Worm (Caenorhabditis elegans) whole organism, L1 larva: ENCODE measurements around the gene chil-7.

Experiments used
- C16A3.4 ChIP-seq: fragments of 150-350 bp; optimal IDR thresholded peaks from 2 replicates; lab custom pipeline; 2014; ENCODE audit warnings: missing biosample characterization, missing genetic modification characterization
- aha-1 ChIP-seq: fragments of 150-350 bp; optimal IDR thresholded peaks from 2 replicates; lab custom pipeline; 2014; ENCODE audit warnings: missing biosample characterization, missing genetic modification characterization
- aly-2 ChIP-seq: fragments of 150-350 bp; optimal IDR thresholded peaks from 2 replicates; lab custom pipeline; 2014; ENCODE audit warnings: missing biosample characterization, missing genetic modification characterization
- ceh-90 ChIP-seq: sonication (generic microtip); optimal IDR thresholded peaks from 2 replicates; lab custom pipeline; 2016; ENCODE audit warnings: missing genetic modification characterization, missing compliant biosample characterization
- dsc-1 ChIP-seq: sonication (generic microtip); optimal IDR thresholded peaks from 2 replicates; lab custom pipeline; 2016; ENCODE audit warnings: mild to moderate bottlenecking, missing genetic modification characterization, missing compliant biosample characterization
- efl-3 ChIP-seq: fragments of 200-800 bp; sonication (Bioruptor generic); optimal IDR thresholded peaks from 2 replicates; lab custom pipeline; 2018; ENCODE audit warnings: mild to moderate bottlenecking, missing genetic modification characterization, missing compliant biosample characterization
- egl-27 ChIP-seq, 2 experiments: fragments of 150-350 bp in 1 of 2; sonication (generic microtip); optimal IDR thresholded peaks; 3 replicates each; lab custom pipeline; 2017 to 2018; ENCODE audit warnings: missing biosample characterization in 2 of 2, missing genetic modification characterization in 2 of 2, missing genetic modification reagents in 2 of 2
- elt-2 ChIP-seq: sonication (generic microtip); optimal IDR thresholded peaks from 2 replicates; lab custom pipeline; 2016; ENCODE audit warnings: missing genetic modification characterization, mild to moderate bottlenecking, inconsistent platforms, missing compliant biosample characterization, missing genetic modification reagents
- elt-3 ChIP-seq, 6 experiments: fragments of 150-350 bp in 1 of 6; sonication (generic microtip); optimal IDR thresholded peaks; 2 replicates each; lab custom pipeline; 2017 to 2018; ENCODE audit warnings: missing biosample characterization in 6 of 6, missing genetic modification characterization in 6 of 6, inconsistent platforms in 1 of 6
- ets-5 ChIP-seq: fragments of 200-800 bp; sonication (Bioruptor generic); IDR thresholded peaks from 2 replicates; pipeline ENCODE4 v1.3.6; 2022; ENCODE audit warnings: missing genetic modification characterization, missing compliant biosample characterization
- fkh-10 ChIP-seq: sonication (generic microtip); optimal IDR thresholded peaks from 2 replicates; lab custom pipeline; 2017; ENCODE audit warnings: missing biosample characterization, missing genetic modification reagents, missing genetic modification characterization
- grh-1 ChIP-seq: fragments of 200-800 bp; sonication (Bioruptor generic); IDR thresholded peaks from 2 replicates; pipeline ENCODE4 v1.3.6; 2022; ENCODE audit warnings: missing genetic modification reagents, missing genetic modification characterization, missing compliant biosample characterization
- hlh-17 ChIP-seq: fragments of 200-800 bp; sonication (Bioruptor generic); optimal IDR thresholded peaks from 2 replicates; lab custom pipeline; 2018; ENCODE audit warnings: missing genetic modification characterization, mild to moderate bottlenecking, missing compliant biosample characterization, moderate library complexity, borderline replicate concordance
- jun-1 ChIP-seq: fragments of 150-350 bp; optimal IDR thresholded peaks from 2 replicates; lab custom pipeline; 2014; ENCODE audit warnings: missing biosample characterization, missing genetic modification reagents, missing genetic modification characterization
- lin-14 ChIP-seq: fragments of 200-800 bp; sonication (Bioruptor generic); optimal IDR thresholded peaks from 2 replicates; lab custom pipeline; 2018; ENCODE audit warnings: mild to moderate bottlenecking, missing genetic modification characterization, moderate library complexity, missing compliant biosample characterization
- lir-3 ChIP-seq: sonication (generic microtip); optimal IDR thresholded peaks from 2 replicates; lab custom pipeline; 2016; ENCODE audit warnings: mild to moderate bottlenecking, missing genetic modification characterization, moderate library complexity, missing compliant biosample characterization; ENCODE audit not compliant: poor library complexity
- lsy-2 ChIP-seq, 2 experiments: fragments of 150-350 bp; optimal IDR thresholded peaks; 2 replicates each; lab custom pipeline; 2014; ENCODE audit warnings: missing biosample characterization in 2 of 2, missing genetic modification characterization in 2 of 2
- mef-2 ChIP-seq: fragments of 150-350 bp; optimal IDR thresholded peaks from 2 replicates; lab custom pipeline; 2014; ENCODE audit warnings: missing biosample characterization, missing genetic modification characterization
- mep-1 ChIP-seq: fragments of 150-350 bp; optimal IDR thresholded peaks from 2 replicates; lab custom pipeline; 2014; ENCODE audit warnings: missing biosample characterization, missing genetic modification characterization
- nhr-12 ChIP-seq: sonication (generic microtip); optimal IDR thresholded peaks from 2 replicates; lab custom pipeline; 2017; ENCODE audit warnings: missing biosample characterization, missing genetic modification characterization
- nhr-19 ChIP-seq: fragments of 200-800 bp; sonication (Bioruptor generic); conservative IDR thresholded peaks from 2 replicates; pipeline ENCODE4 v1.3.6; 2022; ENCODE audit warnings: missing genetic modification characterization, missing compliant biosample characterization
- nhr-237 ChIP-seq: fragments of 150-350 bp; optimal IDR thresholded peaks from 2 replicates; lab custom pipeline; 2014; ENCODE audit warnings: missing biosample characterization, missing genetic modification characterization
- nhr-28 ChIP-seq: fragments of 150-350 bp; optimal IDR thresholded peaks from 2 replicates; lab custom pipeline; 2014; ENCODE audit warnings: missing biosample characterization, missing genetic modification characterization
- nhr-47 ChIP-seq: sonication (generic microtip); optimal IDR thresholded peaks from 2 replicates; lab custom pipeline; 2016; ENCODE audit warnings: mild to moderate bottlenecking, missing genetic modification characterization, moderate library complexity, missing compliant biosample characterization
- nhr-76 ChIP-seq: sonication (generic microtip); optimal IDR thresholded peaks from 2 replicates; lab custom pipeline; 2017; ENCODE audit warnings: missing biosample characterization, missing genetic modification characterization
- nhr-77 ChIP-seq: fragments of 150-350 bp; optimal IDR thresholded peaks from 2 replicates; lab custom pipeline; 2014; ENCODE audit warnings: missing biosample characterization, missing genetic modification characterization
- nhr-84 ChIP-seq: sonication (generic microtip); optimal IDR thresholded peaks from 2 replicates; lab custom pipeline; 2017; ENCODE audit warnings: missing biosample characterization, missing genetic modification characterization
- nhr-85 ChIP-seq: sonication (generic microtip); peaks from one replicate; lab custom pipeline; 2016; ENCODE audit warnings: missing genetic modification characterization, inconsistent platforms, missing compliant biosample characterization
- pax-3 ChIP-seq: fragments of 200-800 bp; sonication (Bioruptor generic); optimal IDR thresholded peaks from 2 replicates; lab custom pipeline; 2018; ENCODE audit warnings: mild to moderate bottlenecking, missing genetic modification characterization, moderate library complexity, missing compliant biosample characterization
- pqm-1 ChIP-seq: sonication (generic microtip); optimal IDR thresholded peaks from 3 replicates; lab custom pipeline; 2017; ENCODE audit warnings: missing biosample characterization, missing genetic modification characterization
- sox-4 ChIP-seq: sonication (generic microtip); optimal IDR thresholded peaks from 2 replicates; lab custom pipeline; 2016; ENCODE audit warnings: missing genetic modification characterization, missing compliant biosample characterization
- sptf-1 ChIP-seq: fragments of 150-350 bp; optimal IDR thresholded peaks from 2 replicates; lab custom pipeline; 2014; ENCODE audit warnings: missing biosample characterization, missing genetic modification characterization
- tbx-2 ChIP-seq: sonication (generic microtip); optimal IDR thresholded peaks from 2 replicates; lab custom pipeline; 2016; ENCODE audit warnings: missing genetic modification characterization, missing compliant biosample characterization
- unc-130 ChIP-seq: fragments of 150-350 bp; optimal IDR thresholded peaks from 2 replicates; lab custom pipeline; 2017; ENCODE audit warnings: missing biosample characterization, missing genetic modification characterization, inconsistent platforms
- unc-62 ChIP-seq: fragments of 150-350 bp; optimal IDR thresholded peaks from 2 replicates; lab custom pipeline; 2014; ENCODE audit warnings: missing biosample characterization, missing genetic modification reagents, missing genetic modification characterization
- unc-86 ChIP-seq: sonication (generic microtip); optimal IDR thresholded peaks from 2 replicates; lab custom pipeline; 2016; ENCODE audit warnings: missing genetic modification characterization, missing compliant biosample characterization
- unc-98 ChIP-seq: fragments of 200-800 bp; sonication (Bioruptor generic); IDR thresholded peaks from 2 replicates; pipeline ENCODE4 v1.3.6; 2022; ENCODE audit warnings: missing genetic modification characterization, missing compliant biosample characterization
- vab-15 ChIP-seq: sonication (generic microtip); optimal IDR thresholded peaks from 2 replicates; lab custom pipeline; 2017; ENCODE audit warnings: missing genotype, mild to moderate bottlenecking, missing genetic modification characterization, missing compliant biosample characterization
- zag-1 ChIP-seq: fragments of 150-350 bp; optimal IDR thresholded peaks from 2 replicates; lab custom pipeline; 2014; ENCODE audit warnings: missing biosample characterization, missing genetic modification characterization
- zip-4 ChIP-seq: fragments of 200-800 bp; sonication (Bioruptor generic); optimal IDR thresholded peaks from 2 replicates; lab custom pipeline; 2018; ENCODE audit warnings: mild to moderate bottlenecking, missing genetic modification characterization, moderate library complexity, missing compliant biosample characterization
- ztf-11 ChIP-seq, 2 experiments: sonication (generic microtip); optimal IDR thresholded peaks; 2 replicates each; lab custom pipeline; 2016 to 2017; ENCODE audit warnings: missing genetic modification characterization in 2 of 2, missing biosample characterization in 1 of 2, missing compliant biosample characterization in 1 of 2
- ztf-4 ChIP-seq: fragments of 150-350 bp; optimal IDR thresholded peaks from 2 replicates; lab custom pipeline; 2014; ENCODE audit warnings: missing biosample characterization, missing genetic modification characterization

Gene chil-7

ce11 chrII:9857791-9858190 lies 13.2 kb downstream of the chil-7 start, which contains the start of gene chil-6:
Gene chil-6, minus strand, starts transcription at chrII:9857891.
- TF ChIP-seq lsy-2 (tag; optimal IDR thresholded peaks at IDR 0.05; lab: Kevin White, UChicago) (no peak), fkh-10 (no peak), aly-2 (tag; lab: Kevin White, UChicago) (no peak), ets-5 (GFP tag; lab: Robert Waterston, UW) (no peak), nhr-237 (tag; lab: Kevin White, UChicago) (no peak), zag-1 (tag; lab: Kevin White, UChicago) (no peak), pqm-1 (no peak), nhr-47 (no peak), sptf-1 (tag; lab: Kevin White, UChicago) (no peak), mep-1 (tag; lab: Kevin White, UChicago) (no peak), nhr-85 (tag; lab: Kevin White, UChicago) (no peak), tbx-2 (no peak), unc-62 (GFP tag; lab: Kevin White, UChicago) (no peak), vab-15 (tag; lab: Kevin White, UChicago) (no peak), jun-1 (tag; lab: Kevin White, UChicago) (no peak), nhr-84 (no peak), efl-3 (GFP tag; lab: Kevin White, UChicago) (no peak), ztf-11 (tag; optimal IDR thresholded peaks at IDR 0.05; lab: Kevin White, UChicago) (no peak), aha-1 (tag; lab: Kevin White, UChicago) (no peak)

- TF ChIP-seq nhr-77 (tag; lab: Kevin White, UChicago) (no peak), nhr-19 (GFP tag; lab: Robert Waterston, UW) (no peak), lir-3 (tag; lab: Kevin White, UChicago) (no peak), tbx-2 (no peak), C16A3.4 (tag; lab: Kevin White, UChicago) (no peak), unc-130 (tag; lab: Kevin White, UChicago) (no peak), sox-4 (no peak), grh-1 (GFP tag; lab: Robert Waterston, UW) (no peak), jun-1 (tag; lab: Kevin White, UChicago) (no peak), ceh-90 (tag; lab: Kevin White, UChicago) (no peak), nhr-76 (tag; lab: Kevin White, UChicago) (no peak), mep-1 (tag; lab: Kevin White, UChicago) (no peak), zag-1 (tag; lab: Kevin White, UChicago) (no peak), dsc-1 (tag; lab: Kevin White, UChicago) (no peak)
Observed at ce11 chrII:9855620-9856019, 15.4 kb downstream of the chil-7 start, which contains the start of gene chil-4. Gene chil-4, minus strand, starts transcription at chrII:9855720.

DNA sequence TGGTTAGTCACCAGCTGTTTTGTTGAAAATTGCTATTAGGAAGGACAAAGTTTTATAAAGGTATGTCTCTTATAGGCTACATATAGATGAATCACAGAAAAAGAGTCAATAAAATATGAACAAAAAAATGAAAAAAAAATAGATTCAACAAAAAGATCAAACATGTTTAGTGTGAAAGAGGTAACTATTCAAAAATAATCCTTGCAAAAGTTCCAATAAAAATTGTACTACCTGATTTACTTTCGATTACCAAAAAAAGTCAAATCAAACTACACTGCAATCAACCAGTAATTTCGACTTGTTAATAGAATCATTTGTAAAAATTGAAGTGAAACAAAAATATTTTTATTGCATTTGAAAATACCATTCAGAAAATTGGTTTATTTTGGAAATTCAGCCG lies 20.0 kb downstream of the chil-7 start, which contains the start of gene ZK938.10:
ZK938.10 (minus strand) TSS at position 101 of the 400 bp plus-strand sequence.
- TF ChIP-seq lsy-2 (tag; optimal IDR thresholded peaks at IDR 0.05; lab: Kevin White, UChicago) (no peak), sptf-1 (tag; lab: Kevin White, UChicago) (no peak), lin-14 (GFP tag; lab: Kevin White, UChicago) (no peak), mef-2 (no peak), nhr-85 (tag; lab: Kevin White, UChicago) (no peak), pax-3 (tag; lab: Kevin White, UChicago) (no peak)

- TF ChIP-seq nhr-12: no peak
- TF ChIP-seq lin-14 (GFP tag; lab: Kevin White, UChicago): no peak
- no peak for TF ChIP-seq hlh-17 (GFP tag; lab: Kevin White, UChicago)
- TF ChIP-seq sox-4: no peak
- no peak for TF ChIP-seq elt-2 (tag; lab: Kevin White, UChicago)
- no peak for TF ChIP-seq unc-98 (GFP tag; lab: Robert Waterston, UW)
- TF ChIP-seq egl-27 (tag; optimal IDR thresholded peaks at IDR 0.05; lab: Kevin White, UChicago): no peak
- TF ChIP-seq nhr-47: no peak
- TF ChIP-seq efl-3 (GFP tag; lab: Kevin White, UChicago): no peak
- no peak for TF ChIP-seq ztf-11 (tag; optimal IDR thresholded peaks at IDR 0.05; lab: Kevin White, UChicago)
- TF ChIP-seq elt-3 (tag; optimal IDR thresholded peaks at IDR 0.05; lab: Kevin White, UChicago): no peak
- no peak for TF ChIP-seq aha-1 (tag; lab: Kevin White, UChicago)
- no peak for TF ChIP-seq zip-4
- TF ChIP-seq nhr-28: no peak
- TF ChIP-seq pqm-1: no peak
- no peak for TF ChIP-seq unc-86
- no peak for TF ChIP-seq ztf-4
- TF ChIP-seq mef-2: no peak
- no peak for TF ChIP-seq nhr-76 (tag; lab: Kevin White, UChicago)
Observed at ce11 chrII:9849497-9849896, 21.5 kb downstream of the chil-7 start, which contains the start of gene old-2. Gene old-2, minus strand, starts transcription at chrII:9849597.
